Fruit fly (Drosophila melanogaster) whole organism, embryonic: ENCODE measurements around the gene CG7806.

Experiments used
- Atf6 ChIP-seq: fragments of 200-800 bp; sonication (Bioruptor generic); IDR thresholded peaks from 2 replicates; pipeline ENCODE4 v1.3.6; 2022; ENCODE audit warnings: missing biosample characterization, missing genetic modification characterization
- CG10147 ChIP-seq: fragments of 200-800 bp; sonication (Bioruptor generic); optimal IDR thresholded peaks from 2 replicates; lab custom pipeline; 2019; ENCODE audit warnings: missing biosample characterization, mild to moderate bottlenecking, missing genetic modification characterization, moderate library complexity
- CG10321 ChIP-seq: fragments of 200-800 bp; sonication (Bioruptor generic); IDR thresholded peaks from 2 replicates; pipeline ENCODE4 v1.3.6; 2022; ENCODE audit warnings: missing biosample characterization, missing genetic modification characterization
- CG11696 ChIP-seq: fragments of 200-800 bp; sonication (Bioruptor generic); IDR thresholded peaks from 2 replicates; pipeline ENCODE4 v1.3.6; 2022; ENCODE audit warnings: missing biosample characterization, missing genetic modification characterization
- CG12236 ChIP-seq: fragments of 200-800 bp; sonication (Bioruptor generic); optimal IDR thresholded peaks from 2 replicates; lab custom pipeline; 2016; ENCODE audit warnings: missing biosample characterization, missing genetic modification characterization
- CG13123 ChIP-seq: fragments of 200-800 bp; sonication (Bioruptor generic); optimal IDR thresholded peaks from 2 replicates; lab custom pipeline; 2016; ENCODE audit warnings: missing biosample characterization, missing genetic modification characterization
- CG13424 ChIP-seq: fragments of 200-800 bp; sonication (Bioruptor generic); optimal IDR thresholded peaks from 2 replicates; lab custom pipeline; 2019; ENCODE audit warnings: missing biosample characterization, mild to moderate bottlenecking, missing genetic modification characterization, moderate library complexity
- CG14667 ChIP-seq: fragments of 200-800 bp; sonication (Bioruptor generic); IDR thresholded peaks from 2 replicates; pipeline ENCODE4 v1.3.6; 2022; ENCODE audit warnings: missing biosample characterization, missing genetic modification characterization
- CG16813 ChIP-seq: fragments of 200-800 bp; sonication (Bioruptor generic); IDR thresholded peaks from 3 replicates; pipeline ENCODE4 v1.3.6; 2022; ENCODE audit warnings: missing biosample characterization, missing genetic modification characterization; ENCODE audit not compliant: partially characterized antibody
- CG17385 ChIP-seq: fragments of 200-800 bp; sonication (Bioruptor generic); optimal IDR thresholded peaks from 3 replicates; lab custom pipeline; 2018; ENCODE audit warnings: missing biosample characterization, mild to moderate bottlenecking, missing genetic modification characterization
- CG17568 ChIP-seq: fragments of 200-800 bp; sonication (Bioruptor generic); optimal IDR thresholded peaks from 2 replicates; lab custom pipeline; 2018; ENCODE audit warnings: missing biosample characterization, mild to moderate bottlenecking, missing genetic modification characterization, moderate library complexity
- CG17612 ChIP-seq: fragments of 200-800 bp; sonication (Bioruptor generic); IDR thresholded peaks from 2 replicates; pipeline ENCODE4 v1.3.6; 2022; ENCODE audit warnings: missing biosample characterization, missing genetic modification characterization
- CG17912 ChIP-seq: fragments of 200-800 bp; sonication (Bioruptor generic); optimal IDR thresholded peaks from 2 replicates; lab custom pipeline; 2018; ENCODE audit warnings: missing biosample characterization, mild to moderate bottlenecking, missing genetic modification characterization
- CG2875 ChIP-seq: fragments of 200-800 bp; sonication (Bioruptor generic); optimal IDR thresholded peaks from 2 replicates; lab custom pipeline; 2017; ENCODE audit warnings: missing biosample characterization, mild to moderate bottlenecking, missing genetic modification characterization, missing genetic modification reagents
- CG32767 ChIP-seq: fragments of 200-800 bp; sonication (Bioruptor generic); IDR thresholded peaks from 2 replicates; pipeline ENCODE4 v1.3.6; 2022; ENCODE audit warnings: missing biosample characterization, missing genetic modification characterization
- CG34224 ChIP-seq: fragments of 200-800 bp; sonication (Bioruptor generic); IDR thresholded peaks from 3 replicates; pipeline ENCODE4 v1.3.6; 2022; ENCODE audit warnings: missing biosample characterization, missing genetic modification characterization; ENCODE audit not compliant: partially characterized antibody
- CG42726 ChIP-seq: fragments of 200-800 bp; sonication (Bioruptor generic); IDR thresholded peaks from 2 replicates; pipeline ENCODE4 v1.3.6; 2022; ENCODE audit warnings: missing biosample characterization, missing genetic modification characterization; ENCODE audit not compliant: partially characterized antibody
- CG4360 ChIP-seq: fragments of 200-800 bp; sonication (Bioruptor generic); IDR thresholded peaks from 2 replicates; pipeline ENCODE4 v1.3.6; 2022; ENCODE audit warnings: missing biosample characterization, missing genetic modification characterization
- CG5245 ChIP-seq: fragments of 200-800 bp; sonication (Bioruptor generic); optimal IDR thresholded peaks from 3 replicates; lab custom pipeline; 2016; ENCODE audit warnings: missing biosample characterization, missing genetic modification characterization
- CG6683 ChIP-seq: fragments of 200-800 bp; sonication (Bioruptor generic); optimal IDR thresholded peaks from 2 replicates; lab custom pipeline; 2017; ENCODE audit warnings: missing biosample characterization, mild to moderate bottlenecking, missing genetic modification characterization, missing genetic modification reagents
- CG7987 ChIP-seq: fragments of 200-800 bp; sonication (Bioruptor generic); optimal IDR thresholded peaks from 2 replicates; lab custom pipeline; 2018; ENCODE audit warnings: missing biosample characterization, mild to moderate bottlenecking, missing genetic modification characterization, moderate library complexity
- CG8765 ChIP-seq: fragments of 200-800 bp; sonication (Bioruptor generic); IDR thresholded peaks from 2 replicates; pipeline ENCODE4 v1.3.6; 2022; ENCODE audit warnings: missing biosample characterization, missing genetic modification characterization
- CrebB ChIP-seq: fragments of 200-800 bp; sonication (Bioruptor generic); optimal IDR thresholded peaks from 3 replicates; lab custom pipeline; 2018; ENCODE audit warnings: missing biosample characterization, mild to moderate bottlenecking, missing genetic modification characterization
- Ets97D ChIP-seq: fragments of 200-800 bp; sonication (Bioruptor generic); optimal IDR thresholded peaks from 3 replicates; lab custom pipeline; 2016; ENCODE audit warnings: missing biosample characterization, missing genetic modification characterization
- Fer2 ChIP-seq: fragments of 200-800 bp; sonication (Bioruptor generic); optimal IDR thresholded peaks from 2 replicates; lab custom pipeline; 2018; ENCODE audit warnings: missing biosample characterization, mild to moderate bottlenecking, missing genetic modification characterization, moderate library complexity
- HLHmδ ChIP-seq: fragments of 200-800 bp; sonication (Bioruptor generic); optimal IDR thresholded peaks from 2 replicates; lab custom pipeline; 2018; ENCODE audit warnings: missing biosample characterization, mild to moderate bottlenecking, missing genetic modification characterization, moderate library complexity
- Med ChIP-seq: fragments of 200-800 bp; sonication (Bioruptor generic); peaks from one replicate; lab custom pipeline; 2016; ENCODE audit warnings: missing biosample characterization, missing genetic modification characterization, mild to moderate bottlenecking, inconsistent platforms, moderate library complexity
- Nf-YC ChIP-seq: fragments of 200-800 bp; optimal IDR thresholded peaks from 3 replicates; lab custom pipeline; 2019; ENCODE audit warnings: missing biosample characterization, mild to moderate bottlenecking, missing genetic modification characterization, moderate library complexity
- Oaz ChIP-seq: fragments of 200-800 bp; sonication (Bioruptor generic); IDR thresholded peaks from 2 replicates; pipeline ENCODE4 v1.3.6; 2022; ENCODE audit warnings: missing biosample characterization, missing genetic modification characterization
- Optix ChIP-seq: fragments of 200-800 bp; sonication (Bioruptor generic); IDR thresholded peaks from 3 replicates; pipeline ENCODE4 v1.3.6; 2022; ENCODE audit warnings: missing biosample characterization, missing genetic modification characterization
- PHDP ChIP-seq: fragments of 200-800 bp; sonication (Bioruptor generic); optimal IDR thresholded peaks from 3 replicates; lab custom pipeline; 2018; ENCODE audit warnings: missing biosample characterization, mild to moderate bottlenecking, missing genetic modification characterization, moderate library complexity
- Sry-β ChIP-seq: fragments of 200-800 bp; sonication (Bioruptor generic); optimal IDR thresholded peaks from 2 replicates; lab custom pipeline; 2018; ENCODE audit warnings: missing biosample characterization, mild to moderate bottlenecking, missing genetic modification characterization, moderate library complexity
- Vsx1 ChIP-seq: fragments of 200-800 bp; sonication (Bioruptor generic); optimal IDR thresholded peaks from 2 replicates; lab custom pipeline; 2017; ENCODE audit warnings: missing biosample characterization, mild to moderate bottlenecking, missing genetic modification characterization, missing genetic modification reagents
- Xbp1 ChIP-seq: fragments of 200-800 bp; sonication (Bioruptor generic); optimal IDR thresholded peaks from 3 replicates; lab custom pipeline; 2016; ENCODE audit warnings: missing biosample characterization, mild to moderate bottlenecking, missing genetic modification characterization
- ase ChIP-seq: fragments of 200-800 bp; sonication (Bioruptor generic); IDR thresholded peaks from 3 replicates; pipeline ENCODE4 v1.3.6; 2022; ENCODE audit warnings: missing biosample characterization, missing genetic modification characterization
- br ChIP-seq: fragments of >200 bp; optimal IDR thresholded peaks from 2 replicates; lab custom pipeline; 2017
- corto ChIP-seq: fragments of 200-800 bp; sonication (Bioruptor generic); optimal IDR thresholded peaks from 2 replicates; lab custom pipeline; 2016; ENCODE audit warnings: missing biosample characterization, mild to moderate bottlenecking, missing genetic modification characterization, moderate library complexity
- gcm2 ChIP-seq: fragments of 200-800 bp; sonication (Bioruptor generic); optimal IDR thresholded peaks from 2 replicates; lab custom pipeline; 2016; ENCODE audit warnings: missing biosample characterization, missing genetic modification characterization
- grau ChIP-seq: fragments of 200-800 bp; optimal IDR thresholded peaks from 3 replicates; lab custom pipeline; 2019; ENCODE audit warnings: missing biosample characterization, mild to moderate bottlenecking, missing genetic modification characterization, moderate library complexity
- h ChIP-seq: fragments of >200 bp; optimal IDR thresholded peaks from 2 replicates; lab custom pipeline; 2017
- nom ChIP-seq: fragments of 200-800 bp; sonication (Bioruptor generic); optimal IDR thresholded peaks from 2 replicates; lab custom pipeline; 2017; ENCODE audit warnings: missing biosample characterization, missing genetic modification characterization, mild to moderate bottlenecking, moderate library complexity, missing genetic modification reagents
- oc ChIP-seq: fragments of 200-800 bp; sonication (Bioruptor generic); optimal IDR thresholded peaks from 2 replicates; lab custom pipeline; 2018; ENCODE audit warnings: missing biosample characterization, mild to moderate bottlenecking, missing genetic modification characterization, moderate library complexity
- pita ChIP-seq: fragments of 200-800 bp; sonication (Bioruptor generic); optimal IDR thresholded peaks from 2 replicates; lab custom pipeline; 2017; ENCODE audit warnings: missing biosample characterization, mild to moderate bottlenecking, missing genetic modification characterization
- row ChIP-seq: fragments of 200-800 bp; sonication (Bioruptor generic); IDR thresholded peaks from 3 replicates; pipeline ENCODE4 v1.3.6; 2022; ENCODE audit warnings: missing biosample characterization, missing genetic modification characterization
- run ChIP-seq: fragments of 200-800 bp; sonication (Bioruptor generic); optimal IDR thresholded peaks from 3 replicates; lab custom pipeline; 2018; ENCODE audit warnings: missing biosample characterization, mild to moderate bottlenecking, missing genetic modification characterization
- sqz ChIP-seq: fragments of 200-800 bp; sonication (Bioruptor generic); optimal IDR thresholded peaks from 3 replicates; lab custom pipeline; 2018; ENCODE audit warnings: missing biosample characterization, mild to moderate bottlenecking, missing genetic modification characterization
- stc ChIP-seq: fragments of 200-800 bp; sonication (Bioruptor generic); IDR thresholded peaks from 2 replicates; pipeline ENCODE4 v1.3.6; 2022; ENCODE audit warnings: missing biosample characterization, missing genetic modification characterization
- tio ChIP-seq: fragments of 200-800 bp; sonication (Bioruptor generic); optimal IDR thresholded peaks from 2 replicates; lab custom pipeline; 2017; ENCODE audit warnings: missing biosample characterization, missing genetic modification characterization, inconsistent platforms
- zf30C ChIP-seq: fragments of 200-800 bp; sonication (Bioruptor generic); optimal IDR thresholded peaks from 3 replicates; lab custom pipeline; 2018; ENCODE audit warnings: missing biosample characterization, mild to moderate bottlenecking, missing genetic modification characterization

Gene CG7806

dm6 chr2L:8277561-8278201 is 33.5 kb upstream of the CG7806 start (continued):
- TF ChIP-seq ase (GFP tag; lab: Robert Waterston, UW) (peak; percentile 99), Ets97D (GFP tag; lab: Kevin White, UChicago) (peak; percentile 83), CG17912 (GFP tag; lab: Kevin White, UChicago) (peak; percentile 84), Xbp1 (GFP tag; lab: Kevin White, UChicago) (peak; percentile 98), nom (GFP tag; lab: Kevin White, UChicago) (peak; percentile 97), CG17385 (peak; percentile 96), CG8765 (GFP tag; lab: Robert Waterston, UW) (peak; percentile 96), CG17568 (GFP tag; lab: Kevin White, UChicago) (peak; percentile 96), CG11696 (GFP tag; lab: Robert Waterston, UW) (peak; percentile 96), CG16813 (no peak), oc (tag; lab: Kevin White, UChicago) (peak; percentile 99), PHDP (tag; lab: Kevin White, UChicago) (peak; percentile 98), corto (GFP tag; lab: Kevin White, UChicago) (peak; percentile 98), Fer2 (tag; lab: Kevin White, UChicago) (peak; percentile 86), run (tag; lab: Kevin White, UChicago) (peak; percentile 97), sqz (GFP tag; lab: Kevin White, UChicago) (peak; percentile 98), Optix (GFP tag; lab: Robert Waterston, UW) (peak; percentile 96), gcm2 (GFP tag; lab: Kevin White, UChicago) (peak; percentile 91), row (GFP tag; lab: Robert Waterston, UW) (peak; percentile 99), Sry-β (GFP tag; lab: Kevin White, UChicago) (peak; percentile 75), tio (GFP tag; lab: Kevin White, UChicago) (peak; percentile 96), HLHmδ (GFP tag; lab: Kevin White, UChicago) (peak; percentile 91), h (lab: Kevin White, UChicago) (no peak), CG12236 (GFP tag; lab: Kevin White, UChicago) (peak; percentile 85), CG10321 (GFP tag; lab: Robert Waterston, UW) (peak; percentile 85), CrebB (peak; percentile 96), CG32767 (GFP tag; lab: Robert Waterston, UW) (peak; percentile 99), CG10147 (GFP tag; lab: Kevin White, UChicago) (peak; percentile 96), CG13424 (tag; lab: Kevin White, UChicago) (peak; percentile 99), CG6683 (peak; percentile 94), stc (GFP tag; lab: Robert Waterston, UW) (peak; percentile 99), br (no peak), CG2875 (GFP tag; lab: Kevin White, UChicago) (peak; percentile 99), zf30C (peak; percentile 98), CG13123 (GFP tag; lab: Kevin White, UChicago) (peak; percentile 97), Oaz (GFP tag; lab: Robert Waterston, UW) (peak; percentile 97), Atf6 (GFP tag; lab: Robert Waterston, UW) (peak; percentile 98), CG5245 (GFP tag; lab: Kevin White, UChicago) (peak; percentile 97), CG7987 (GFP tag; lab: Kevin White, UChicago) (peak; percentile 93), Med (GFP tag; lab: Kevin White, UChicago) (peak; percentile 98), CG42726 (GFP tag; lab: Robert Waterston, UW) (0 out of 2 replicates have a peak, but pooled peaks have one; percentile 16), pita (GFP tag; lab: Kevin White, UChicago) (no peak), grau (tag; lab: Kevin White, UChicago) (peak; percentile 93), Vsx1 (GFP tag; lab: Kevin White, UChicago) (peak; percentile 95), CG4360 (peak; percentile 92), CG14667 (GFP tag; lab: Robert Waterston, UW) (peak; percentile 98; the same call in 1 of the 2 replicates), Nf-YC (tag; lab: Kevin White, UChicago) (peak; percentile 73), CG17612 (GFP tag; lab: Robert Waterston, UW) (peak; percentile 93), CG34224 (no peak)
